Worm (Caenorhabditis elegans) whole organism, young adult: ENCODE results near the gene F53C3.11.

Source experiments
- B0035.1 ChIP-seq: sonication (generic microtip); optimal IDR thresholded peaks from 2 replicates; lab custom pipeline; 2016; ENCODE audit warnings: missing genetic modification characterization, mild to moderate bottlenecking, missing compliant biosample characterization, missing genotype, missing genetic modification reagents
- B0336.3 ChIP-seq: fragments of 200-800 bp; sonication (Bioruptor generic); IDR thresholded peaks from 2 replicates; pipeline ENCODE4 v1.3.6; 2022; ENCODE audit warnings: missing genetic modification characterization, missing compliant biosample characterization
- D2030.7 ChIP-seq: fragments of 200-800 bp; sonication (Bioruptor generic); IDR thresholded peaks from 2 replicates; pipeline ENCODE4 v1.3.6; 2022; ENCODE audit warnings: missing genetic modification reagents, missing genetic modification characterization, missing compliant biosample characterization
- F22D6.2 ChIP-seq: sonication (generic microtip); optimal IDR thresholded peaks from 2 replicates; lab custom pipeline; 2016; ENCODE audit warnings: mild to moderate bottlenecking, missing genetic modification characterization, missing compliant biosample characterization
- F33H1.4 ChIP-seq: fragments of 200-800 bp; sonication (Bioruptor generic); IDR thresholded peaks from 2 replicates; pipeline ENCODE4 v1.3.6; 2022; ENCODE audit warnings: missing genetic modification reagents, missing genetic modification characterization, missing compliant biosample characterization
- F39B2.1 ChIP-seq: fragments of 200-800 bp; sonication (Bioruptor generic); IDR thresholded peaks from 2 replicates; pipeline ENCODE4 v1.3.6; 2022; ENCODE audit warnings: missing genetic modification reagents, missing genetic modification characterization, missing compliant biosample characterization
- F49E8.2 ChIP-seq: sonication (generic microtip); optimal IDR thresholded peaks from 3 replicates; lab custom pipeline; 2017; ENCODE audit warnings: missing genetic modification characterization, mild to moderate bottlenecking, missing compliant biosample characterization, antibody characterized with exemption, moderate library complexity; ENCODE audit not compliant: insufficient read depth
- F57C9.4 ChIP-seq: sonication (generic microtip); optimal IDR thresholded peaks from 2 replicates; lab custom pipeline; 2017; ENCODE audit warnings: mild to moderate bottlenecking, missing genetic modification characterization, missing compliant biosample characterization
- Y53F4B.3 ChIP-seq: fragments of 200-800 bp; sonication (Bioruptor generic); IDR thresholded peaks from 2 replicates; pipeline ENCODE4 v1.3.6; 2022; ENCODE audit warnings: missing genetic modification reagents, missing genetic modification characterization, missing compliant biosample characterization
- Y67H2A.10 ChIP-seq: fragments of 200-800 bp; sonication (Bioruptor generic); conservative IDR thresholded peaks from 2 replicates; pipeline ENCODE4 v1.3.6; 2022; ENCODE audit warnings: missing genetic modification reagents, missing genetic modification characterization, missing compliant biosample characterization
- akir-1 ChIP-seq: fragments of 200-800 bp; sonication (Bioruptor generic); optimal IDR thresholded peaks from 2 replicates; lab custom pipeline; 2018; ENCODE audit warnings: mild to moderate bottlenecking, missing genetic modification characterization, moderate library complexity, missing compliant biosample characterization
- aptf-3 ChIP-seq: fragments of 200-800 bp; sonication (Bioruptor generic); IDR thresholded peaks from 2 replicates; pipeline ENCODE4 v1.3.6; 2022; ENCODE audit warnings: missing genetic modification characterization, missing compliant biosample characterization
- attf-3 ChIP-seq: fragments of 200-800 bp; sonication (Bioruptor generic); conservative IDR thresholded peaks from 2 replicates; pipeline ENCODE4 v1.3.6; 2022; ENCODE audit warnings: missing genetic modification reagents, missing genetic modification characterization, missing compliant biosample characterization
- attf-6 ChIP-seq: fragments of 200-800 bp; sonication (Bioruptor generic); IDR thresholded peaks from 2 replicates; pipeline ENCODE4 v1.3.6; 2022; ENCODE audit warnings: missing genetic modification reagents, missing genetic modification characterization, missing compliant biosample characterization
- bed-2 ChIP-seq: fragments of 200-800 bp; sonication (Bioruptor generic); IDR thresholded peaks from 2 replicates; pipeline ENCODE4 v1.3.6; 2022; ENCODE audit warnings: missing genetic modification reagents, missing genetic modification characterization, missing compliant biosample characterization
- ceh-58 ChIP-seq: fragments of 200-800 bp; sonication (Bioruptor generic); IDR thresholded peaks from 2 replicates; pipeline ENCODE4 v1.3.6; 2022; ENCODE audit warnings: missing genetic modification characterization, missing compliant biosample characterization
- die-1 ChIP-seq: sonication (generic microtip); optimal IDR thresholded peaks from 2 replicates; lab custom pipeline; 2016; ENCODE audit warnings: missing genotype, mild to moderate bottlenecking, missing genetic modification characterization, missing compliant biosample characterization
- dpl-1 ChIP-seq: fragments of 150-350 bp; optimal IDR thresholded peaks from 2 replicates; lab custom pipeline; 2014; ENCODE audit warnings: missing biosample characterization, missing genetic modification reagents, missing genetic modification characterization
- efl-1 ChIP-seq: fragments of 150-350 bp; optimal IDR thresholded peaks from 2 replicates; lab custom pipeline; 2014; ENCODE audit warnings: missing biosample characterization, missing genetic modification reagents, missing genetic modification characterization
- egl-18 ChIP-seq: fragments of 200-800 bp; sonication (Bioruptor generic); IDR thresholded peaks from 2 replicates; pipeline ENCODE4 v1.3.6; 2022; ENCODE audit warnings: missing genetic modification reagents, missing genetic modification characterization, missing compliant biosample characterization
- fkh-3 ChIP-seq: sonication (generic microtip); optimal IDR thresholded peaks from 2 replicates; lab custom pipeline; 2016; ENCODE audit warnings: mild to moderate bottlenecking, missing genetic modification characterization, missing compliant biosample characterization
- him-1 ChIP-seq: sonication (generic microtip); optimal IDR thresholded peaks from 2 replicates; lab custom pipeline; 2016; ENCODE audit warnings: missing genotype, missing genetic modification reagents, missing genetic modification characterization, missing compliant biosample characterization
- hmg-20 ChIP-seq: fragments of 200-800 bp; sonication (Bioruptor generic); IDR thresholded peaks from 2 replicates; pipeline ENCODE4 v1.3.6; 2022; ENCODE audit warnings: missing genetic modification reagents, missing genetic modification characterization, missing compliant biosample characterization
- hsf-1 ChIP-seq: fragments of 200-800 bp; sonication (Bioruptor generic); IDR thresholded peaks from 2 replicates; pipeline ENCODE4 v1.3.6; 2022; ENCODE audit warnings: missing genetic modification reagents, missing genetic modification characterization, missing compliant biosample characterization
- lin-35 ChIP-seq, 3 experiments: fragments of 150-350 bp in 2 of 3; sonication (generic microtip) in 1 of 3; optimal IDR thresholded peaks; 2 replicates each; lab custom pipeline; 2014 to 2018; ENCODE audit warnings: missing biosample characterization in 3 of 3, missing genetic modification characterization in 3 of 3, missing genetic modification reagents in 3 of 3
- lin-40 ChIP-seq: sonication (generic microtip); optimal IDR thresholded peaks from 2 replicates; lab custom pipeline; 2016; ENCODE audit warnings: missing genetic modification characterization, mild to moderate bottlenecking, missing compliant biosample characterization, missing genotype, missing genetic modification reagents
- lsl-1 ChIP-seq: fragments of 200-800 bp; sonication (Bioruptor generic); optimal IDR thresholded peaks from 2 replicates; lab custom pipeline; 2018; ENCODE audit warnings: mild to moderate bottlenecking, missing genetic modification characterization, moderate library complexity, missing compliant biosample characterization
- madf-6 ChIP-seq: fragments of 200-800 bp; sonication (Bioruptor generic); IDR thresholded peaks from 2 replicates; pipeline ENCODE4 v1.3.6; 2022; ENCODE audit warnings: missing genetic modification reagents, missing genetic modification characterization, missing compliant biosample characterization
- madf-8 ChIP-seq: fragments of 200-800 bp; sonication (Bioruptor generic); conservative IDR thresholded peaks from 2 replicates; pipeline ENCODE4 v1.3.6; 2022; ENCODE audit warnings: missing genetic modification reagents, missing genetic modification characterization, missing compliant biosample characterization
- mcd-1 ChIP-seq: fragments of 200-800 bp; sonication (Bioruptor generic); IDR thresholded peaks from 2 replicates; pipeline ENCODE4 v1.3.6; 2022; ENCODE audit warnings: missing genetic modification reagents, missing genetic modification characterization, missing compliant biosample characterization
- nfya-1 ChIP-seq: sonication (generic microtip); optimal IDR thresholded peaks from 2 replicates; lab custom pipeline; 2017; ENCODE audit warnings: antibody characterized with exemption, missing compliant biosample characterization, missing genetic modification characterization, borderline replicate concordance; ENCODE audit not compliant: insufficient read depth
- nhr-27 ChIP-seq: fragments of 200-800 bp; sonication (Bioruptor generic); optimal IDR thresholded peaks from 2 replicates; lab custom pipeline; 2018; ENCODE audit warnings: mild to moderate bottlenecking, missing genetic modification characterization, moderate library complexity, missing compliant biosample characterization
- nhr-90 ChIP-seq: sonication (generic microtip); optimal IDR thresholded peaks from 2 replicates; lab custom pipeline; 2016; ENCODE audit warnings: missing genotype, mild to moderate bottlenecking, missing genetic modification characterization, missing compliant biosample characterization
- rcor-1 ChIP-seq: fragments of 200-800 bp; sonication (Bioruptor generic); IDR thresholded peaks from 2 replicates; pipeline ENCODE4 v1.3.6; 2022; ENCODE audit warnings: missing genetic modification reagents, missing genetic modification characterization, missing compliant biosample characterization
- repo-1 ChIP-seq: sonication (generic microtip); optimal IDR thresholded peaks from 2 replicates; lab custom pipeline; 2017; ENCODE audit warnings: mild to moderate bottlenecking, missing genetic modification characterization, missing compliant biosample characterization
- sdz-38 ChIP-seq: sonication (generic microtip); optimal IDR thresholded peaks from 2 replicates; lab custom pipeline; 2016; ENCODE audit warnings: missing genotype, missing genetic modification characterization, missing compliant biosample characterization
- snpc-4 ChIP-seq, 5 experiments: fragments of 150-350 bp in 1 of 5; sonication (generic microtip) in 4 of 5; optimal IDR thresholded peaks; 2 replicates each; lab custom pipeline; 2014 to 2018; ENCODE audit warnings: missing genetic modification characterization in 5 of 5, missing biosample characterization in 3 of 5, antibody characterized with exemption in 2 of 5, mild to moderate bottlenecking in 2 of 5, missing compliant biosample characterization in 2 of 5, missing genotype in 2 of 5, moderate library complexity in 2 of 5, missing genetic modification reagents in 1 of 5
- tbp1 ChIP-seq: fragments of 200-800 bp; sonication (Bioruptor generic); optimal IDR thresholded peaks from 2 replicates; lab custom pipeline; 2018; ENCODE audit warnings: mild to moderate bottlenecking, missing genetic modification characterization, missing compliant biosample characterization
- tbx-9 ChIP-seq: sonication (generic microtip); optimal IDR thresholded peaks from 2 replicates; lab custom pipeline; 2016; ENCODE audit warnings: borderline replicate concordance, missing genetic modification characterization, inconsistent platforms, missing compliant biosample characterization
- tlf-1 ChIP-seq: fragments of 200-800 bp; sonication (Bioruptor generic); optimal IDR thresholded peaks from 2 replicates; lab custom pipeline; 2018; ENCODE audit warnings: mild to moderate bottlenecking, missing genetic modification characterization, missing compliant biosample characterization
- unc-62 ChIP-seq: fragments of 150-350 bp; optimal IDR thresholded peaks from 2 replicates; lab custom pipeline; 2014; ENCODE audit warnings: missing biosample characterization, missing genetic modification reagents, missing genetic modification characterization
- xnd-1 ChIP-seq: sonication (generic microtip); optimal IDR thresholded peaks from 2 replicates; lab custom pipeline; 2016; ENCODE audit warnings: missing genotype, missing genetic modification reagents, missing genetic modification characterization, missing compliant biosample characterization
- zfh-2 ChIP-seq: fragments of 200-800 bp; sonication (Bioruptor generic); conservative IDR thresholded peaks from 2 replicates; pipeline ENCODE4 v1.3.6; 2022; ENCODE audit warnings: missing genetic modification reagents, missing genetic modification characterization, missing compliant biosample characterization
- ztf-3 ChIP-seq: fragments of 200-800 bp; sonication (Bioruptor generic); optimal IDR thresholded peaks from 2 replicates; lab custom pipeline; 2018; ENCODE audit warnings: mild to moderate bottlenecking, missing genetic modification characterization, missing compliant biosample characterization

The F53C3.11 gene

ce11 chrII:3935098-3935497 lies 28.6 kb upstream of the F53C3.11 start (continued):
- TF ChIP-seq F39B2.1 (GFP tag; lab: Robert Waterston, UW) = no peak
- no peak for TF ChIP-seq unc-62 (GFP tag; lab: Kevin White, UChicago)
- TF ChIP-seq lin-35 (GFP tag; optimal IDR thresholded peaks at IDR 0.05; lab: Kevin White, UChicago) = no peak
- no peak for TF ChIP-seq tlf-1 (GFP tag; lab: Kevin White, UChicago)
- no peak for TF ChIP-seq B0035.1
- TF ChIP-seq D2030.7 (GFP tag; lab: Robert Waterston, UW) = no peak
- no peak for TF ChIP-seq tbp1 (GFP tag; lab: Kevin White, UChicago)
- TF ChIP-seq ceh-58 (GFP tag; lab: Robert Waterston, UW) = no peak
- no peak for TF ChIP-seq dpl-1 (GFP tag; lab: Kevin White, UChicago)
- TF ChIP-seq B0336.3 (GFP tag; lab: Robert Waterston, UW) = 0 out of 2 replicates have a peak, but pooled peaks have one; percentile 27
- TF ChIP-seq tbx-9 (tag; lab: Kevin White, UChicago) = no peak
- TF ChIP-seq egl-18 (GFP tag; lab: Robert Waterston, UW) = no peak
- no peak for TF ChIP-seq die-1
- TF ChIP-seq lsl-1 (GFP tag; lab: Kevin White, UChicago) = no peak
- no peak for TF ChIP-seq lin-40 (tag; lab: Kevin White, UChicago)
- TF ChIP-seq attf-6 (GFP tag; lab: Robert Waterston, UW) = no peak
- TF ChIP-seq nfya-1 (tag; lab: Kevin White, UChicago) = no peak
- no peak for TF ChIP-seq Y67H2A.10 (GFP tag; lab: Robert Waterston, UW)
- TF ChIP-seq F49E8.2 (tag; lab: Kevin White, UChicago) = no peak
- TF ChIP-seq F57C9.4 = no peak
- TF ChIP-seq F22D6.2 (tag; lab: Kevin White, UChicago) = no peak
- no peak for TF ChIP-seq ztf-3
- TF ChIP-seq madf-6 (GFP tag; lab: Robert Waterston, UW) = peak; percentile 51; the same call in 1 of the 2 replicates
- TF ChIP-seq repo-1 = no peak
- no peak for TF ChIP-seq sdz-38
- no peak for TF ChIP-seq nhr-27 (tag; lab: Kevin White, UChicago)

ce11 chrII:3934085-3934484 lies 27.6 kb upstream of the F53C3.11 start, which contains the start of gene Y14H12B.1:
Gene Y14H12B.1 (plus strand): TSS chrII:3934447.
- TF ChIP-seq mcd-1 (no peak), sdz-38 (no peak), madf-6 (GFP tag; lab: Robert Waterston, UW) (peak; percentile 82), efl-1 (peak; percentile 17), F33H1.4 (GFP tag; lab: Robert Waterston, UW) (peak; percentile 88), xnd-1 (tag; lab: Kevin White, UChicago) (peak; percentile 74), madf-8 (GFP tag; lab: Robert Waterston, UW) (peak; percentile 72), lsl-1 (GFP tag; lab: Kevin White, UChicago) (peak; percentile 84)

- no peak for TF ChIP-seq zfh-2
- TF ChIP-seq hsf-1 (GFP tag; lab: Robert Waterston, UW) = no peak
- TF ChIP-seq hmg-20 (GFP tag; lab: Robert Waterston, UW) = no peak
- no peak for TF ChIP-seq attf-3 (GFP tag; lab: Robert Waterston, UW)
- no peak for TF ChIP-seq rcor-1 (GFP tag; lab: Robert Waterston, UW)
- TF ChIP-seq lin-40 (tag; lab: Kevin White, UChicago) = no peak
- no peak for TF ChIP-seq bed-2 (GFP tag; lab: Robert Waterston, UW)
- no peak for TF ChIP-seq akir-1 (GFP tag; lab: Kevin White, UChicago)
- no peak for TF ChIP-seq him-1
- no peak for TF ChIP-seq nhr-90 (tag; lab: Kevin White, UChicago)
- TF ChIP-seq fkh-3 (tag; lab: Kevin White, UChicago) = no peak
- TF ChIP-seq die-1 = no peak
- TF ChIP-seq D2030.7 (GFP tag; lab: Robert Waterston, UW) = no peak
- TF ChIP-seq Y53F4B.3 (GFP tag; lab: Robert Waterston, UW) = no peak
- no peak for TF ChIP-seq snpc-4 (GFP tag; optimal IDR thresholded peaks at IDR 0.05; lab: Kevin White, UChicago)
- TF ChIP-seq snpc-4 (tag; optimal IDR thresholded peaks at IDR 0.05; lab: Kevin White, UChicago) = no peak
- no peak for TF ChIP-seq aptf-3 (GFP tag; lab: Robert Waterston, UW)
These were observed 27.1 kb upstream of the F53C3.11 start, which contains the start of gene Y14H12B.2 for ce11 chrII:3933640-3934039. Gene Y14H12B.2 (minus strand): TSS chrII:3933740.
